Fruit fly (Drosophila melanogaster) whole organism, wandering third instar larva: ENCODE results near the gene CG13070.

Experiments used
- Abd-B ChIP-seq: fragments of >200 bp; optimal IDR thresholded peaks from 2 replicates; lab custom pipeline; 2017; ENCODE audit warnings: missing biosample characterization, missing genetic modification characterization
- CG32264 ChIP-seq: fragments of 200-800 bp; sonication (Bioruptor generic); optimal IDR thresholded peaks from 2 replicates; lab custom pipeline; 2016; ENCODE audit warnings: missing biosample characterization, missing genetic modification characterization
- CG9705 ChIP-seq: fragments of 200-800 bp; sonication (Bioruptor generic); optimal IDR thresholded peaks from 2 replicates; lab custom pipeline; 2018; ENCODE audit warnings: missing biosample characterization, mild to moderate bottlenecking, missing genetic modification characterization
- CrebA ChIP-seq: fragments of 200-800 bp; sonication (Bioruptor generic); optimal IDR thresholded peaks from 2 replicates; lab custom pipeline; 2016; ENCODE audit warnings: missing biosample characterization, mild to moderate bottlenecking, missing genetic modification characterization, borderline replicate concordance
- Dfd ChIP-seq: fragments of >200 bp; optimal IDR thresholded peaks from 2 replicates; lab custom pipeline; 2017; ENCODE audit warnings: missing biosample characterization, missing genetic modification characterization
- Dif ChIP-seq: fragments of 200-275, 200-300 bp; sonication (Bioruptor generic); optimal IDR thresholded peaks from 2 replicates; lab custom pipeline; 2018; ENCODE audit warnings: missing biosample characterization, missing genetic modification characterization; ENCODE audit not compliant: partially characterized antibody
- HLH106 ChIP-seq: fragments of 200-800 bp; optimal IDR thresholded peaks from 3 replicates; lab custom pipeline; 2019; ENCODE audit warnings: missing biosample characterization, mild to moderate bottlenecking, missing genetic modification characterization, moderate library complexity
- Hnf4 ChIP-seq: fragments of 200-800 bp; sonication (Bioruptor generic); optimal IDR thresholded peaks from 2 replicates; lab custom pipeline; 2016; ENCODE audit warnings: missing biosample characterization, mild to moderate bottlenecking, missing genetic modification characterization
- Hr78 ChIP-seq: fragments of >200 bp; optimal IDR thresholded peaks from 2 replicates; lab custom pipeline; 2017; ENCODE audit warnings: missing biosample characterization, missing genetic modification characterization
- Hr83 ChIP-seq: fragments of 200-300 bp; sonication (Bioruptor generic); optimal IDR thresholded peaks from 2 replicates; lab custom pipeline; 2016; ENCODE audit warnings: missing biosample characterization, mild to moderate bottlenecking, missing genetic modification characterization, moderate library complexity; ENCODE audit not compliant: poor library complexity, severe bottlenecking
- Jra ChIP-seq: sonication (Bioruptor generic); optimal IDR thresholded peaks from 2 replicates; lab custom pipeline; 2016; ENCODE audit warnings: missing biosample characterization, missing genetic modification characterization
- Mio ChIP-seq: sonication (Bioruptor generic); optimal IDR thresholded peaks from 2 replicates; lab custom pipeline; 2016; ENCODE audit warnings: missing biosample characterization, missing genetic modification characterization
- Myc ChIP-seq: fragments of >200 bp; optimal IDR thresholded peaks from 2 replicates; lab custom pipeline; 2017
- N ChIP-seq: fragments of >200 bp; optimal IDR thresholded peaks from 2 replicates; lab custom pipeline; 2018; ENCODE audit warnings: missing biosample characterization, missing external identifiers, missing genetic modification characterization
- OdsH ChIP-seq: fragments of 200-800 bp; sonication (Bioruptor generic); optimal IDR thresholded peaks from 2 replicates; lab custom pipeline; 2016; ENCODE audit warnings: missing biosample characterization, mild to moderate bottlenecking, missing genetic modification characterization
- Rel ChIP-seq, 2 experiments: fragments of 200-800 bp; sonication (Bioruptor generic) in 1 of 2; optimal IDR thresholded peaks; 2 replicates in 1 of 2; 3 replicates in 1 of 2; lab custom pipeline; 2016 to 2019; ENCODE audit warnings: mild to moderate bottlenecking in 2 of 2, missing biosample characterization in 2 of 2, missing genetic modification characterization in 2 of 2, moderate library complexity in 1 of 2
- Sp1 ChIP-seq: fragments of 200-800 bp; sonication (Bioruptor generic); optimal IDR thresholded peaks from 3 replicates; lab custom pipeline; 2019; ENCODE audit warnings: missing biosample characterization, mild to moderate bottlenecking, missing genetic modification characterization, moderate library complexity
- Vsx2 ChIP-seq: fragments of 200-300, 225-300 bp; sonication (Bioruptor generic); optimal IDR thresholded peaks from 2 replicates; lab custom pipeline; 2018; ENCODE audit warnings: missing biosample characterization, missing genetic modification characterization; ENCODE audit not compliant: partially characterized antibody
- brk ChIP-seq: fragments of 200-800 bp; sonication (Bioruptor generic); optimal IDR thresholded peaks from 2 replicates; lab custom pipeline; 2016; ENCODE audit warnings: missing biosample characterization, mild to moderate bottlenecking, missing genetic modification characterization
- dl ChIP-seq, 2 experiments: fragments of 175-275, 200-275 bp in 1 of 2; fragments of 200-275 bp in 1 of 2; sonication (Bioruptor generic); optimal IDR thresholded peaks; lab custom pipeline; 2018; ENCODE audit warnings: mild to moderate bottlenecking in 2 of 2, missing biosample characterization in 2 of 2, missing genetic modification characterization in 2 of 2, moderate library complexity in 2 of 2; ENCODE audit not compliant: partially characterized antibody in 2 of 2, insufficient read depth in 1 of 2
- dmrt93B ChIP-seq: fragments of 200-800 bp; sonication (Bioruptor generic); optimal IDR thresholded peaks from 2 replicates; lab custom pipeline; 2018; ENCODE audit warnings: missing biosample characterization, mild to moderate bottlenecking, missing genetic modification characterization
- ey ChIP-seq: fragments of 200-800 bp; sonication (Bioruptor generic); optimal IDR thresholded peaks from 2 replicates; lab custom pipeline; 2016; ENCODE audit warnings: missing biosample characterization, missing genetic modification characterization
- foxo ChIP-seq, 2 experiments: fragments of 200-800 bp; sonication (Bioruptor generic); optimal IDR thresholded peaks; 2 replicates in 1 of 2; 3 replicates in 1 of 2; lab custom pipeline; 2016 to 2017; ENCODE audit warnings: missing biosample characterization in 2 of 2, missing genetic modification characterization in 2 of 2
- fru ChIP-seq: fragments of 200-800 bp; sonication (Bioruptor generic); optimal IDR thresholded peaks from 3 replicates; lab custom pipeline; 2016; ENCODE audit warnings: missing biosample characterization, mild to moderate bottlenecking, missing genetic modification characterization
- jim ChIP-seq: fragments of 175-275, 200-325 bp; sonication (Bioruptor generic); optimal IDR thresholded peaks from 2 replicates; lab custom pipeline; 2016; ENCODE audit warnings: missing biosample characterization, mild to moderate bottlenecking, missing genetic modification characterization
- lola ChIP-seq: fragments of >200 bp; optimal IDR thresholded peaks from 2 replicates; lab custom pipeline; 2017; ENCODE audit warnings: missing biosample characterization, missing genetic modification characterization
- pan ChIP-seq: fragments of >200 bp; optimal IDR thresholded peaks from 2 replicates; lab custom pipeline; 2017
- psq ChIP-seq: fragments of 200-800 bp; sonication (Bioruptor generic); optimal IDR thresholded peaks from 3 replicates; lab custom pipeline; 2017; ENCODE audit warnings: missing biosample characterization, mild to moderate bottlenecking, missing genetic modification characterization, moderate library complexity
- sage ChIP-seq: fragments of 200-800 bp; sonication (Bioruptor generic); optimal IDR thresholded peaks from 2 replicates; lab custom pipeline; 2016; ENCODE audit warnings: missing biosample characterization, mild to moderate bottlenecking, missing genetic modification characterization
- usp ChIP-seq: fragments of >200 bp; optimal IDR thresholded peaks from 2 replicates; lab custom pipeline; 2017; ENCODE audit warnings: missing biosample characterization, missing genetic modification characterization

Gene CG13070

dm6 chr3L:16289067-16289466 lies 25.9 kb downstream of the CG13070 start:
- TF ChIP-seq foxo (GFP tag; optimal IDR thresholded peaks at IDR 0.05; lab: Kevin White, UChicago) (peak in 1 of 2 experiments; percentile 9), Dfd (GFP tag; lab: Kevin White, UChicago) (no peak), Rel (GFP tag; optimal IDR thresholded peaks at IDR 0.05; lab: Kevin White, UChicago) (no peak), Rel (tag; optimal IDR thresholded peaks at IDR 0.05; lab: Kevin White, UChicago) (no peak)

- TF ChIP-seq OdsH (GFP tag; lab: Kevin White, UChicago), result no peak
- no peak for TF ChIP-seq Hr78 (GFP tag; lab: Kevin White, UChicago)
- no peak for TF ChIP-seq Rel (GFP tag; optimal IDR thresholded peaks at IDR 0.05; lab: Kevin White, UChicago)
- TF ChIP-seq Rel (tag; optimal IDR thresholded peaks at IDR 0.05; lab: Kevin White, UChicago), result no peak
- TF ChIP-seq dmrt93B (GFP tag; lab: Kevin White, UChicago), result no peak
- TF ChIP-seq Vsx2 (GFP tag; lab: Kevin White, UChicago), result no peak
- no peak for TF ChIP-seq CG32264 (GFP tag; lab: Kevin White, UChicago)
- no peak for TF ChIP-seq Hnf4 (GFP tag; lab: Kevin White, UChicago)
- TF ChIP-seq Mio (GFP tag; lab: Kevin White, UChicago), result no peak
Measured at dm6 chr3L:16290850-16291249, 27.7 kb downstream of the CG13070 start, which contains the start of gene CG13045. Gene CG13045 (minus strand): TSS chr3L:16290950.

- TF ChIP-seq Myc (lab: Kevin White, UChicago) (peak; percentile 76), Hr83 (GFP tag; lab: Kevin White, UChicago) (no peak), Vsx2 (GFP tag; lab: Kevin White, UChicago) (peak; percentile 88), HLH106 (tag; lab: Kevin White, UChicago) (no peak), CrebA (no peak), pan (lab: Kevin White, UChicago) (no peak), N (GFP tag; lab: Kevin White, UChicago) (peak; percentile 32), lola (GFP tag; lab: Kevin White, UChicago) (peak; percentile 51), brk (GFP tag; lab: Kevin White, UChicago) (no peak), dl (GFP tag; optimal IDR thresholded peaks at IDR 0.05; lab: Kevin White, UChicago; ENCODE audit: insufficient read depth in 1 of 2, partially characterized antibody in 2 of 2) (no peak), ey (GFP tag; lab: Kevin White, UChicago) (no peak), Abd-B (GFP tag; lab: Kevin White, UChicago) (no peak)
- TF ChIP-seq, all 38 proteins: peak for 4
Measured at dm6 chr3L:16291678-16292077, 28.5 kb downstream of the CG13070 start.

- TF ChIP-seq Vsx2 (GFP tag; lab: Kevin White, UChicago) (no peak), Hr78 (GFP tag; lab: Kevin White, UChicago) (no peak), sage (GFP tag; lab: Kevin White, UChicago) (no peak), dl (GFP tag; optimal IDR thresholded peaks at IDR 0.05; lab: Kevin White, UChicago; ENCODE audit: insufficient read depth in 1 of 2, partially characterized antibody in 2 of 2) (no peak)
- TF ChIP-seq, all 38 proteins: peak for 0
Measured at dm6 chr3L:16295447-16295846, 32.3 kb downstream of the CG13070 start, which contains the start of gene CG4962. Gene CG4962 (minus strand): TSS chr3L:16295547.

- TF ChIP-seq brk (GFP tag; lab: Kevin White, UChicago) (no peak), jim (GFP tag; lab: Kevin White, UChicago) (no peak), CG9705 (GFP tag; lab: Kevin White, UChicago) (no peak), Dif (no peak), Rel (GFP tag; optimal IDR thresholded peaks at IDR 0.05; lab: Kevin White, UChicago) (no peak), Rel (tag; optimal IDR thresholded peaks at IDR 0.05; lab: Kevin White, UChicago) (no peak), psq (GFP tag; lab: Kevin White, UChicago) (no peak), Hnf4 (GFP tag; lab: Kevin White, UChicago) (no peak), usp (no peak), Sp1 (GFP tag; lab: Kevin White, UChicago) (no peak), Vsx2 (GFP tag; lab: Kevin White, UChicago) (no peak), OdsH (GFP tag; lab: Kevin White, UChicago) (no peak), Jra (GFP tag; lab: Kevin White, UChicago) (no peak), fru (no peak), dl (GFP tag; optimal IDR thresholded peaks at IDR 0.05; lab: Kevin White, UChicago; ENCODE audit: insufficient read depth in 1 of 2, partially characterized antibody in 2 of 2) (no peak), ey (GFP tag; lab: Kevin White, UChicago) (no peak)
Measured at dm6 chr3L:16301153-16301552, 38.0 kb downstream of the CG13070 start, which contains the start of gene CG4982. Gene CG4982 (plus strand): TSS chr3L:16301453.
